Worm (Caenorhabditis elegans): ENCODE measurements around the gene F48A11.4.

Gene F48A11.4

ce11 chrII:216598-216997 lies at the start of gene F48A11.4:
Gene F48A11.4 (minus strand): TSS chrII:216621.
- TF ChIP-seq him-1 (tag; optimal IDR thresholded peaks at IDR 0.05): peak; percentile 52
- no peak for TF ChIP-seq dao-5 (tag; optimal IDR thresholded peaks at IDR 0.05)
- TF ChIP-seq W03F9.2 (tag; optimal IDR thresholded peaks at IDR 0.05): peak; percentile 89

ce11 chrII:264053-264452 lies 47.6 kb upstream of the F48A11.4 start, which contains the start of gene B0432.14:
Gene B0432.14 (plus strand): TSS chrII:264353.
- TF ChIP-seq W03F9.2 (tag; optimal IDR thresholded peaks at IDR 0.05): no peak
- TF ChIP-seq him-1 (tag; optimal IDR thresholded peaks at IDR 0.05): no peak
- TF ChIP-seq dao-5 (tag; optimal IDR thresholded peaks at IDR 0.05): no peak

- TF ChIP-seq him-1 (tag; optimal IDR thresholded peaks at IDR 0.05): no peak
- no peak for TF ChIP-seq W03F9.2 (tag; optimal IDR thresholded peaks at IDR 0.05)
- no peak for TF ChIP-seq dao-5 (tag; optimal IDR thresholded peaks at IDR 0.05)
Observed at ce11 chrII:263563-263962, 47.1 kb upstream of the F48A11.4 start, which contains the start of gene scc-2. Gene scc-2 (minus strand): TSS chrII:263663.

ce11 chrII:257519-257918 lies 41.1 kb upstream of the F48A11.4 start, which contains the start of gene cat-2:
Gene cat-2 (plus strand): TSS chrII:257819.
- no peak for TF ChIP-seq him-1 (tag; optimal IDR thresholded peaks at IDR 0.05)
- TF ChIP-seq dao-5 (tag; optimal IDR thresholded peaks at IDR 0.05): no peak
- no peak for TF ChIP-seq W03F9.2 (tag; optimal IDR thresholded peaks at IDR 0.05)

ce11 chrII:255124-255523 lies 38.7 kb upstream of the F48A11.4 start:
- TF ChIP-seq him-1 (tag; optimal IDR thresholded peaks at IDR 0.05) (peak; percentile 49), W03F9.2 (tag; optimal IDR thresholded peaks at IDR 0.05) (peak; percentile 93), dao-5 (tag; optimal IDR thresholded peaks at IDR 0.05) (peak; percentile 32)

- TF ChIP-seq W03F9.2 (tag; optimal IDR thresholded peaks at IDR 0.05) (no peak), dao-5 (tag; optimal IDR thresholded peaks at IDR 0.05) (no peak), him-1 (tag; optimal IDR thresholded peaks at IDR 0.05) (no peak)
Observed at ce11 chrII:247736-248135, 31.3 kb upstream of the F48A11.4 start.

ce11 chrII:240043-240442 lies 23.6 kb upstream of the F48A11.4 start:
- no peak for TF ChIP-seq dao-5 (tag; optimal IDR thresholded peaks at IDR 0.05)

ce11 chrII:237721-238120 lies 21.3 kb upstream of the F48A11.4 start, which contains the start of gene laat-1:
Gene laat-1 (minus strand): TSS chrII:237821.
- no peak for TF ChIP-seq him-1 (tag; optimal IDR thresholded peaks at IDR 0.05)
- no peak for TF ChIP-seq W03F9.2 (tag; optimal IDR thresholded peaks at IDR 0.05)
- TF ChIP-seq dao-5 (tag; optimal IDR thresholded peaks at IDR 0.05): no peak

ce11 chrII:232641-233040 lies 16.2 kb upstream of the F48A11.4 start, which contains the start of gene Y43H11AL.1:
Gene Y43H11AL.1 (minus strand): TSS chrII:232741.
- TF ChIP-seq W03F9.2 (tag; optimal IDR thresholded peaks at IDR 0.05): no peak
- no peak for TF ChIP-seq him-1 (tag; optimal IDR thresholded peaks at IDR 0.05)
- no peak for TF ChIP-seq dao-5 (tag; optimal IDR thresholded peaks at IDR 0.05)

- no peak for TF ChIP-seq dao-5 (tag; optimal IDR thresholded peaks at IDR 0.05)
- TF ChIP-seq W03F9.2 (tag; optimal IDR thresholded peaks at IDR 0.05): peak; percentile 17
Observed at ce11 chrII:221212-221611, 4.8 kb upstream of the F48A11.4 start.

- TF ChIP-seq W03F9.2 (tag; optimal IDR thresholded peaks at IDR 0.05) (no peak), him-1 (tag; optimal IDR thresholded peaks at IDR 0.05) (no peak), dao-5 (tag; optimal IDR thresholded peaks at IDR 0.05) (no peak)
Observed at ce11 chrII:220602-221001, 4.2 kb upstream of the F48A11.4 start, which contains the start of gene ubxn-3. Gene ubxn-3 (minus strand): TSS chrII:220667.

- TF ChIP-seq W03F9.2 (tag; optimal IDR thresholded peaks at IDR 0.05) (no peak), him-1 (tag; optimal IDR thresholded peaks at IDR 0.05) (no peak), dao-5 (tag; optimal IDR thresholded peaks at IDR 0.05) (no peak)
Observed at ce11 chrII:219846-220503, 3.6 kb upstream of the F48A11.4 start.

- TF ChIP-seq W03F9.2 (tag; optimal IDR thresholded peaks at IDR 0.05): no peak
- no peak for TF ChIP-seq dao-5 (tag; optimal IDR thresholded peaks at IDR 0.05)
- no peak for TF ChIP-seq him-1 (tag; optimal IDR thresholded peaks at IDR 0.05)
Observed at ce11 chrII:217308-217707, 887 bp upstream of the F48A11.4 start.

- no peak for TF ChIP-seq him-1 (tag; optimal IDR thresholded peaks at IDR 0.05)
- TF ChIP-seq W03F9.2 (tag; optimal IDR thresholded peaks at IDR 0.05): no peak
- TF ChIP-seq dao-5 (tag; optimal IDR thresholded peaks at IDR 0.05): no peak
Observed at ce11 chrII:208097-208496, 8.3 kb downstream of the F48A11.4 start.

ce11 chrII:196685-197084 lies 19.7 kb downstream of the F48A11.4 start, which contains the start of gene chs-2:
Gene chs-2 (plus strand): TSS chrII:196985.
- TF ChIP-seq dao-5 (tag; optimal IDR thresholded peaks at IDR 0.05) (no peak), him-1 (tag; optimal IDR thresholded peaks at IDR 0.05) (no peak), W03F9.2 (tag; optimal IDR thresholded peaks at IDR 0.05) (no peak)

Data from whole organism, L4/young adult.